Fruit fly (Drosophila melanogaster) whole organism, embryonic: Measurements from ENCODE around the gene wg.

Experiments
- Antp ChIP-seq: fragments of 200-800 bp; sonication (Bioruptor generic); optimal IDR thresholded peaks from 3 replicates; lab custom pipeline; 2016; ENCODE audit warnings: missing biosample characterization, missing genetic modification characterization
- Atf3 ChIP-seq: fragments of 200-800 bp; sonication (Bioruptor generic); optimal IDR thresholded peaks from 3 replicates; lab custom pipeline; 2016; ENCODE audit warnings: missing biosample characterization, missing genetic modification characterization
- CG10431 ChIP-seq: fragments of 200-800 bp; sonication (Bioruptor generic); optimal IDR thresholded peaks from 3 replicates; lab custom pipeline; 2018; ENCODE audit warnings: missing biosample characterization, mild to moderate bottlenecking, missing genetic modification characterization
- CG12104 ChIP-seq: fragments of 200-800 bp; sonication (Bioruptor generic); optimal IDR thresholded peaks from 3 replicates; lab custom pipeline; 2016; ENCODE audit warnings: missing biosample characterization, missing genetic modification characterization
- CG1233 ChIP-seq: fragments of 200-800 bp; sonication (Bioruptor generic); optimal IDR thresholded peaks from 4 replicates; lab custom pipeline; 2018; ENCODE audit warnings: missing biosample characterization, mild to moderate bottlenecking, missing genetic modification characterization
- CG13624 ChIP-seq: fragments of 200-800 bp; sonication (Bioruptor generic); optimal IDR thresholded peaks from 2 replicates; lab custom pipeline; 2016; ENCODE audit warnings: missing biosample characterization, missing genetic modification characterization
- CG14050 ChIP-seq: fragments of 200-800 bp; sonication (Bioruptor generic); IDR thresholded peaks from 3 replicates; pipeline ENCODE4 v1.3.6; 2022; ENCODE audit warnings: missing biosample characterization, missing genetic modification characterization
- CG15011 ChIP-seq: fragments of 200-800 bp; sonication (Bioruptor generic); optimal IDR thresholded peaks from 3 replicates; lab custom pipeline; 2018; ENCODE audit warnings: missing biosample characterization, mild to moderate bottlenecking, missing genetic modification characterization
- CG15073 ChIP-seq: fragments of 200-800 bp; sonication (Bioruptor generic); optimal IDR thresholded peaks from 2 replicates; lab custom pipeline; 2016; ENCODE audit warnings: missing biosample characterization, missing genetic modification characterization
- CG1602 ChIP-seq: fragments of 200-800 bp; sonication (Bioruptor generic); optimal IDR thresholded peaks from 3 replicates; lab custom pipeline; 2016; ENCODE audit warnings: missing biosample characterization, missing genetic modification characterization
- CG16779 ChIP-seq: fragments of 200-800 bp; sonication (Bioruptor generic); IDR thresholded peaks from 2 replicates; pipeline ENCODE4 v1.3.6; 2022; ENCODE audit warnings: missing biosample characterization, missing genetic modification characterization
- CG17612 ChIP-seq: fragments of 200-800 bp; sonication (Bioruptor generic); IDR thresholded peaks from 2 replicates; pipeline ENCODE4 v1.3.6; 2022; ENCODE audit warnings: missing biosample characterization, missing genetic modification characterization
- CG17829 ChIP-seq: fragments of 200-800 bp; optimal IDR thresholded peaks from 2 replicates; lab custom pipeline; 2019; ENCODE audit warnings: missing biosample characterization, mild to moderate bottlenecking, missing genetic modification characterization, moderate library complexity
- CG18011 ChIP-seq: fragments of 200-800 bp; sonication (Bioruptor generic); optimal IDR thresholded peaks from 2 replicates; lab custom pipeline; 2017; ENCODE audit warnings: missing biosample characterization, missing genetic modification characterization, mild to moderate bottlenecking, moderate library complexity, missing genotype
- CG34224 ChIP-seq: fragments of 200-800 bp; sonication (Bioruptor generic); IDR thresholded peaks from 3 replicates; pipeline ENCODE4 v1.3.6; 2022; ENCODE audit warnings: missing biosample characterization, missing genetic modification characterization; ENCODE audit not compliant: partially characterized antibody
- CG6683 ChIP-seq: fragments of 200-800 bp; sonication (Bioruptor generic); optimal IDR thresholded peaks from 2 replicates; lab custom pipeline; 2017; ENCODE audit warnings: missing biosample characterization, mild to moderate bottlenecking, missing genetic modification characterization, missing genetic modification reagents
- CG6791 ChIP-seq: fragments of 200-800 bp; sonication (Bioruptor generic); IDR thresholded peaks from 3 replicates; pipeline ENCODE4 v1.3.6; 2022; ENCODE audit warnings: missing biosample characterization, missing genetic modification characterization; ENCODE audit not compliant: partially characterized antibody
- CG7271 ChIP-seq: fragments of 200-800 bp; sonication (Bioruptor generic); optimal IDR thresholded peaks from 2 replicates; lab custom pipeline; 2018; ENCODE audit warnings: missing biosample characterization, mild to moderate bottlenecking, missing genetic modification characterization, moderate library complexity
- CG7556 ChIP-seq: fragments of 200-800 bp; sonication (Bioruptor generic); optimal IDR thresholded peaks from 2 replicates; lab custom pipeline; 2017; ENCODE audit warnings: missing biosample characterization, mild to moderate bottlenecking, missing genetic modification characterization
- CG7963 ChIP-seq: fragments of 200-800 bp; sonication (Bioruptor generic); IDR thresholded peaks from 3 replicates; pipeline ENCODE4 v1.3.6; 2022; ENCODE audit warnings: missing biosample characterization, missing genetic modification characterization; ENCODE audit not compliant: partially characterized antibody
- D19A ChIP-seq: fragments of 200-800 bp; optimal IDR thresholded peaks from 3 replicates; lab custom pipeline; 2019; ENCODE audit warnings: missing biosample characterization, mild to moderate bottlenecking, missing genetic modification characterization, moderate library complexity
- Dref ChIP-seq: fragments of 200-800 bp; sonication (Bioruptor generic); IDR thresholded peaks from 2 replicates; pipeline ENCODE4 v1.3.6; 2022; ENCODE audit warnings: missing biosample characterization, missing genetic modification characterization
- ERR ChIP-seq: fragments of 200-800 bp; sonication (Bioruptor generic); optimal IDR thresholded peaks from 2 replicates; lab custom pipeline; 2016; ENCODE audit warnings: missing biosample characterization, missing genetic modification characterization
- Gsc ChIP-seq: fragments of 200-800 bp; sonication (Bioruptor generic); IDR thresholded peaks from 2 replicates; pipeline ENCODE4 v1.3.6; 2022; ENCODE audit warnings: missing biosample characterization, missing genetic modification characterization
- H2.0 ChIP-seq: fragments of 200-800 bp; sonication (Bioruptor generic); IDR thresholded peaks from 2 replicates; pipeline ENCODE4 v1.3.6; 2022; ENCODE audit warnings: missing biosample characterization, missing genetic modification characterization
- Hsf ChIP-seq: fragments of 200-800 bp; sonication (Bioruptor generic); optimal IDR thresholded peaks from 3 replicates; lab custom pipeline; 2016; ENCODE audit warnings: missing biosample characterization, missing genetic modification characterization
- Kr ChIP-seq: fragments of 200-800 bp; sonication (Bioruptor generic); optimal IDR thresholded peaks from 2 replicates; lab custom pipeline; 2017; ENCODE audit warnings: missing biosample characterization, mild to moderate bottlenecking, missing genetic modification characterization
- Med ChIP-seq: fragments of 200-800 bp; sonication (Bioruptor generic); peaks from one replicate; lab custom pipeline; 2016; ENCODE audit warnings: missing biosample characterization, missing genetic modification characterization, mild to moderate bottlenecking, inconsistent platforms, moderate library complexity
- NC2β ChIP-seq: fragments of 200-800 bp; sonication (Bioruptor generic); optimal IDR thresholded peaks from 2 replicates; lab custom pipeline; 2016; ENCODE audit warnings: missing biosample characterization, missing genetic modification characterization
- Oaz ChIP-seq: fragments of 200-800 bp; sonication (Bioruptor generic); IDR thresholded peaks from 2 replicates; pipeline ENCODE4 v1.3.6; 2022; ENCODE audit warnings: missing biosample characterization, missing genetic modification characterization
- PHDP ChIP-seq: fragments of 200-800 bp; sonication (Bioruptor generic); optimal IDR thresholded peaks from 3 replicates; lab custom pipeline; 2018; ENCODE audit warnings: missing biosample characterization, mild to moderate bottlenecking, missing genetic modification characterization, moderate library complexity
- Taf1 ChIP-seq: fragments of 200-800 bp; sonication (Bioruptor generic); IDR thresholded peaks from 2 replicates; pipeline ENCODE4 v1.3.6; 2022; ENCODE audit warnings: missing biosample characterization, missing genetic modification characterization
- Tbp ChIP-seq: fragments of >200 bp; optimal IDR thresholded peaks from 2 replicates; lab custom pipeline; 2018; ENCODE audit warnings: missing biosample characterization, missing genetic modification characterization
- btn ChIP-seq: fragments of 200-800 bp; sonication (Bioruptor generic); optimal IDR thresholded peaks from 2 replicates; lab custom pipeline; 2016; ENCODE audit warnings: missing biosample characterization, missing genetic modification characterization
- cato ChIP-seq: fragments of 200-800 bp; sonication (Bioruptor generic); optimal IDR thresholded peaks from 2 replicates; lab custom pipeline; 2016; ENCODE audit warnings: missing biosample characterization, missing genetic modification characterization, borderline replicate concordance
- crc ChIP-seq: fragments of 200-800 bp; sonication (Bioruptor generic); optimal IDR thresholded peaks from 2 replicates; lab custom pipeline; 2016; ENCODE audit warnings: missing biosample characterization, missing genetic modification characterization
- eve ChIP-seq, 2 experiments: fragments of >200 bp; optimal IDR thresholded peaks; 2 replicates each; lab custom pipeline; 2017; ENCODE audit warnings: missing biosample characterization in 2 of 2, missing genetic modification characterization in 2 of 2
- fd3F ChIP-seq: fragments of 200-800 bp; sonication (Bioruptor generic); optimal IDR thresholded peaks from 2 replicates; lab custom pipeline; 2018; ENCODE audit warnings: missing biosample characterization, mild to moderate bottlenecking, missing genetic modification characterization, moderate library complexity
- gcm ChIP-seq: fragments of 200-800 bp; sonication (Bioruptor generic); optimal IDR thresholded peaks from 2 replicates; lab custom pipeline; 2019; ENCODE audit warnings: missing biosample characterization, mild to moderate bottlenecking, missing genetic modification characterization, moderate library complexity
- gfzf ChIP-seq: fragments of 200-800 bp; sonication (Bioruptor generic); optimal IDR thresholded peaks from 2 replicates; lab custom pipeline; 2016; ENCODE audit warnings: missing biosample characterization, mild to moderate bottlenecking, missing genetic modification characterization, moderate library complexity
- hkb ChIP-seq, 2 experiments: fragments of 200-800 bp in 1 of 2; fragments of >200 bp in 1 of 2; sonication (Bioruptor generic) in 1 of 2; IDR thresholded peaks in 1 of 2; optimal IDR thresholded peaks in 1 of 2; 2 replicates each; pipeline versions ENCODE4 v1.3.6 to Lab custom; 2017 to 2022; ENCODE audit warnings: missing biosample characterization in 1 of 2, missing genetic modification characterization in 1 of 2
- ken ChIP-seq: fragments of 200-800 bp; sonication (Bioruptor generic); IDR thresholded peaks from 3 replicates; pipeline ENCODE4 v1.3.6; 2022; ENCODE audit warnings: missing biosample characterization, missing genetic modification characterization
- maf-S ChIP-seq: fragments of 200-800 bp; sonication (Bioruptor generic); optimal IDR thresholded peaks from 2 replicates; lab custom pipeline; 2016; ENCODE audit warnings: missing biosample characterization, missing genetic modification characterization
- p53 ChIP-seq: fragments of 200-800 bp; sonication (Bioruptor generic); optimal IDR thresholded peaks from 2 replicates; lab custom pipeline; 2016; ENCODE audit warnings: missing biosample characterization, missing genetic modification characterization
- phol ChIP-seq: fragments of 200-800 bp; sonication (Bioruptor generic); optimal IDR thresholded peaks from 3 replicates; lab custom pipeline; 2018; ENCODE audit warnings: missing biosample characterization, mild to moderate bottlenecking, missing genetic modification characterization, moderate library complexity
- pita ChIP-seq: fragments of 200-800 bp; sonication (Bioruptor generic); optimal IDR thresholded peaks from 2 replicates; lab custom pipeline; 2017; ENCODE audit warnings: missing biosample characterization, mild to moderate bottlenecking, missing genetic modification characterization
- pnt ChIP-seq: fragments of 200-800 bp; sonication (Bioruptor generic); optimal IDR thresholded peaks from 3 replicates; lab custom pipeline; 2016; ENCODE audit warnings: missing biosample characterization, missing genetic modification characterization
- slp2 ChIP-seq: fragments of 200-800 bp; sonication (Bioruptor generic); optimal IDR thresholded peaks from 2 replicates; lab custom pipeline; 2016; ENCODE audit warnings: missing biosample characterization, missing genetic modification characterization
- tgo ChIP-seq: fragments of 200-800 bp; sonication (Bioruptor generic); IDR thresholded peaks from 3 replicates; pipeline ENCODE4 v1.3.6; 2022; ENCODE audit warnings: missing biosample characterization, missing genetic modification characterization
- wek ChIP-seq: fragments of 200-800 bp; sonication (Bioruptor generic); optimal IDR thresholded peaks from 3 replicates; lab custom pipeline; 2018; ENCODE audit warnings: missing biosample characterization, mild to moderate bottlenecking, missing genetic modification characterization, moderate library complexity
- zf30C ChIP-seq: fragments of 200-800 bp; sonication (Bioruptor generic); optimal IDR thresholded peaks from 3 replicates; lab custom pipeline; 2018; ENCODE audit warnings: missing biosample characterization, mild to moderate bottlenecking, missing genetic modification characterization

The wg gene

DNA sequence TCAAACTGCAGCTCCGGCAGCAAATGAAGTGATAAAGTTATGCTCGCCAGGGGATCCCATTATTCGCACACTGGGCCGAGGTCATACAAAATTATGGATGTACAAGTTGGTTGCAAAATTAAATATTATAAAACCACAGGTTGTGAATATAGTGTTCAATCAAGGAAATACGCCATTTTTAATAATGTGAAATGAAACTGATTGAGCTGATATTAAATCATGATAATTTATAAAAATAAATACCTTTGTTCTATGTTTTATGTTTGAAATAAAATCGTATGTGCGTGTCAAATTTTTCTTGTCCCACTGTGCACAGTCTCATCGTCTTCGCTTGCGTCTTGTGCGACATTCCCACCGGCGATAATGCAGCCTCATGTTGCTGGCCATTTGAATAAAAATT is 11.0 kb upstream of the wg start (continued):
- TF ChIP-seq hkb (optimal IDR thresholded peaks at IDR 0.05; lab: Kevin White, UChicago) (no peak), hkb (GFP tag; IDR thresholded peaks at IDR 0.05; lab: Robert Waterston, UW) (peak; percentile 81), Antp (GFP tag; lab: Kevin White, UChicago) (no peak), CG17612 (GFP tag; lab: Robert Waterston, UW) (no peak), CG16779 (GFP tag; lab: Robert Waterston, UW) (no peak), Gsc (GFP tag; lab: Robert Waterston, UW) (peak; percentile 43; the same call in 1 of the 2 replicates), cato (GFP tag; lab: Kevin White, UChicago) (peak; percentile 57), Taf1 (GFP tag; lab: Robert Waterston, UW) (no peak), btn (GFP tag; lab: Kevin White, UChicago) (peak; percentile 29), CG1233 (GFP tag; lab: Kevin White, UChicago) (peak; percentile 55), gcm (peak; percentile 84), zf30C (GFP tag; lab: Kevin White, UChicago) (no peak), CG6683 (GFP tag; lab: Kevin White, UChicago) (no peak), maf-S (GFP tag; lab: Kevin White, UChicago) (no peak), CG15011 (GFP tag; lab: Kevin White, UChicago) (peak; percentile 40), CG1602 (GFP tag; lab: Kevin White, UChicago) (peak; percentile 65), CG14050 (peak; percentile 56; the same call in 1 of the 3 replicates), Atf3 (GFP tag; lab: Kevin White, UChicago) (no peak), wek (peak; percentile 29), pita (GFP tag; lab: Kevin White, UChicago) (no peak), Hsf (GFP tag; lab: Kevin White, UChicago) (peak; percentile 67), crc (GFP tag; lab: Kevin White, UChicago) (no peak), CG7556 (GFP tag; lab: Kevin White, UChicago) (peak; percentile 85), ken (GFP tag; lab: Robert Waterston, UW) (peak; percentile 59; the same call in 1 of the 3 replicates), H2.0 (GFP tag; lab: Robert Waterston, UW) (0 out of 2 replicates have a peak, but pooled peaks have one; percentile 49), CG17829 (peak; percentile 87), CG18011 (GFP tag; lab: Kevin White, UChicago) (no peak), CG13624 (GFP tag; lab: Kevin White, UChicago) (no peak), PHDP (tag; lab: Kevin White, UChicago) (peak; percentile 69), Kr (GFP tag; lab: Kevin White, UChicago) (no peak), ERR (GFP tag; lab: Kevin White, UChicago) (no peak), CG12104 (peak; percentile 47), eve (GFP tag; optimal IDR thresholded peaks at IDR 0.05; lab: Kevin White, UChicago) (peak; percentile 19 to 91), NC2β (GFP tag; lab: Kevin White, UChicago) (peak; percentile 49), CG7271 (tag; lab: Kevin White, UChicago) (peak; percentile 55), Tbp (GFP tag; lab: Kevin White, UChicago) (no peak), pnt (GFP tag; lab: Kevin White, UChicago) (peak; percentile 39), CG6791 (no peak), phol (peak; percentile 90), CG10431 (GFP tag; lab: Kevin White, UChicago) (peak; percentile 71), slp2 (peak; percentile 11), p53 (no peak), D19A (tag; lab: Kevin White, UChicago) (peak; percentile 80), Med (peak; percentile 71), gfzf (GFP tag; lab: Kevin White, UChicago) (no peak), CG15073 (GFP tag; lab: Kevin White, UChicago) (peak; percentile 28), CG34224 (GFP tag; lab: Robert Waterston, UW) (no peak), Oaz (GFP tag; lab: Robert Waterston, UW) (0 out of 2 replicates have a peak, but pooled peaks have one; percentile 33), CG7963 (GFP tag; lab: Robert Waterston, UW) (no peak), Dref (no peak), fd3F (GFP tag; lab: Kevin White, UChicago) (no peak), tgo (GFP tag; lab: Robert Waterston, UW) (peak; percentile 59; the same call in 2 of the 3 replicates)
